Worm (Caenorhabditis elegans): ENCODE data around the gene str-114.
"Not testable (repeated sequence)": the region's sequence is repeated elsewhere in the genome, so short reads cannot be mapped to it uniquely, and the experiment has no call there.

str-114 gene

DNA sequence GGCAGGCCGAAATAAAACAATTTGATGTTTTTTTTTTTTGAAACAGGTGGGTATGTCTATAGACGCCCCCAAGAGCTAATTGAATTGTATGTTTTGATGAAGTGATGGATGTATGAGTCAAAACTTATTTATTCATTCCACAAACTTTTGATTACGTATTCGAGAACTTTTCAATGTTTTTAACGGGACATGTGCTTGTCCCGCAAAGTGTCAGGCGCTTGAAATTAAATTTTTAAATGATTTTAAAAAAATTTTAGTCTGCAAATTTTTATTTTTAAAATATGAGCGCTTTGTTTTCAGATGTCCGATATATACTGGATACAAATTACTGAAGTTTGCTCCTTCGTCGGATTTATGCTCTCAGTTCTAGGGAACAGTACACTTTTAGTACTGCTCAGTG is at the start of gene str-114:
Gene str-114, plus strand, starts transcription at position 301 of the 400 bp plus-strand sequence.
- TF ChIP-seq unc-62 (GFP tag; optimal IDR thresholded peaks at IDR 0.05): no peak

DNA sequence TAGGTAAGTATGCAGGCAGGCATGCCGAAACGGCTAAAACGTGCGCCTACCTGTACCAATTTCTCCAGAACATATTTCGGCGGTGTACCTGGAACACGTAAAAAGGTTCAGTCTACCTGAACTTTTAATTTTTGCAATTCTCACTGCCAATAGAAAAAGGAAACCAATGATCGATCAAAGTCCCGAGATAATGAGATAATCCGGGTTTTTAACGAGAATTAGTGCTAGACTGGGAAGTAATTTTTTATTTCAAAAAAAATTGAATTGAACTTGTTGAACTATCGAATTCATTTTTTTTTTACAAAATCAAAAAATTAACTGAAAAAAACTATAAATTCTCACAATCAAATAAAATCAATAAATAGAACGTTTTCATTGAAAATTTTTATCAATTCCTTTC is 49.0 kb upstream of the str-114 start, which contains the start of gene T22F3.7:
Gene T22F3.7, minus strand, starts transcription at position 101 of the 400 bp plus-strand sequence.
- no peak for TF ChIP-seq unc-62 (GFP tag; optimal IDR thresholded peaks at IDR 0.05)

DNA sequence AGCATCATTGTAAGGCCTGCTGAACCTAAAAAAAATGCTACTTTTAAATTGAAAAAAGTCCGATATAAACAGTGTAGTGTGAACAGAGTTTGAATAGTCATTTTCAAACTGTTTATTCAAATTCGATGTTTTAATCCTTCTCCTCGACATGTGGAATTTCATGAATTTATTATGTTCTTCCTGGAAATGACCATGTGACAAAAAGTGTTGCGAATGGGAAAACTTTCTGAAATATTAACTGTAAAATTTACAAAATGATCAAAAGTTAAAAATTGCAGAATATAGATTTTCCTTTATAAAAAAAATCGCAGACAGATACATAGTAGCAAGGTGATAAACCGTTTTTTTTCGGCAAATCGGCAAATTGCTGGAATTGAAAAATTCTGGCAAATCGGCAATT is 44.2 kb upstream of the str-114 start, which contains the start of gene T22F3.8:
Gene T22F3.8, minus strand, starts transcription at position 101 of the 400 bp plus-strand sequence.
- no peak for TF ChIP-seq unc-62 (GFP tag; optimal IDR thresholded peaks at IDR 0.05)

DNA sequence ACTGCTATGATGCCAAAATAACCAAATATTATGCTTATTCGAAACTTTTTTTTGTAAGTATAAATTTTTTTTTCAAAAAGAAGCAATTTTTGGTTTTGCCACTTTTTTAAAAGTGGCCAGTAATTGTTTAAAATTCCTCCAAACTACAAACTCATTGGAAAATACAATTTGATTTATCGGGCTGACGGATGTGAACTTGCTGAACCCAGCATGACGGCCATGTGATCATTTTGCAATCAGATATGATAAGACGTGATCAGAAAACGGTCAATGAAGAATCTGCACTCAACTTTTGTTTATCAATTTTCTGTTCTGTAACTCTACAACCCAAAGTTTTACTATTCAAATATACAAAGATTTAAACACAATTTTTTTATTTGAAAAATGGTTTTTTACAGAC is 43.2 kb upstream of the str-114 start:
- no peak for TF ChIP-seq unc-62 (GFP tag; optimal IDR thresholded peaks at IDR 0.05)

DNA sequence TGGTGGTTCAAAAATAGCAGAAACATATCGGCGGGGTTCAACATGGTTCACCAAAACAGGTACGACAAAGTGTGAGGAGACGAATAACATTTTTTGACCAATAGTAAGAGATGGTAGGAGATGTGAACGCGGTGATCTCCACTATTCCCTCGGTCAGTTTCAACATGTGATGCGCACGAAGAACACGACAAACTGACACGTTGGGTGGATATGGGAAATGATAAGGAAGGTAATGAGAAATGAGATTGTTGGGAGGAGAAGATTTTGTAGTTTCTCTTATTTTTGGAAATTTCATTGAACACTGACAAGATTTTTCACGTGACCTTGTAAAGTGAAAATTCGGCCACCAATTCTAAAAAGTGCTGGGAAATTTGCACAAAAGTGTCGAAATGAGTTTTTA is 38.9 kb upstream of the str-114 start:
- TF ChIP-seq unc-62 (GFP tag; optimal IDR thresholded peaks at IDR 0.05): no peak

DNA sequence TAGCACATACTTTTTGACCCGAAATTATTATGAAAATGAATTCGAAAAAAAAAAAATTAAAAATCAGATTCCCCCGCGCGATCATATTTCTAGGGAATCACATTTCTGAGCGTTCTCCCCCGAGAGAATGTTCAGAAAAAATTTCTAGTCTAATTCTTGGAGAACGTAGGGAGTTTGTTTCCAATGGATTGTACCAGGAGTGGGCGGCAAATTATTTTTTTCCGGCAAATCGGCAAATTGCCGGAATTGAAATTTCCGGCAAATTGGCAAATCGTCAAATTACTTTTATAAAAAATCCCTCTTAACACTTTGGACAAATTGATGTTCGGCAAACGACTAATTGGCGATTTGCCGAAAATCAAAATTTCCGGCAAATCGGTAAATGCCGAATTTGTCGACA is 37.9 kb upstream of the str-114 start, which contains the start of gene T22F3.10:
Gene T22F3.10, minus strand, starts transcription at position 101 of the 400 bp plus-strand sequence.
- TF ChIP-seq unc-62 (GFP tag; optimal IDR thresholded peaks at IDR 0.05): no peak

DNA sequence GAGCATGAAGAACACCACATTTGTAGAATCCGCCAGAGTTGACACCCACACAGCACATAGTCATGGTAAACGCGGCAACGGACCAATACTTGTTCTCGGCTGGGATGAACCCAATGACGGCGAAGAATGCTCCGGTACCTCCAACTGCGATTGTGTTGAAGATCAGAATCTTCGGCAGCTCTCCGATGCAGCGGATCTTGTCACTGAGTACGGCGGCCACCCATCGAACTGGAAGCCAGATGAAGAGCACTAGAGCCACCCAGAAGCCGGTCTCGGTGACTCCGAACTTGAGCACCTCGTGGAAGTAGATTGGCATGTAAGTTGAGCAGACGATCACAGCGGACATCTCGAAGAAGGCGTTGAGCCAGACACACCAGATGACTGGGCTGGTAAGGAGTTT is 36.5 kb upstream of the str-114 start:
- no peak for TF ChIP-seq unc-62 (GFP tag; optimal IDR thresholded peaks at IDR 0.05)

DNA sequence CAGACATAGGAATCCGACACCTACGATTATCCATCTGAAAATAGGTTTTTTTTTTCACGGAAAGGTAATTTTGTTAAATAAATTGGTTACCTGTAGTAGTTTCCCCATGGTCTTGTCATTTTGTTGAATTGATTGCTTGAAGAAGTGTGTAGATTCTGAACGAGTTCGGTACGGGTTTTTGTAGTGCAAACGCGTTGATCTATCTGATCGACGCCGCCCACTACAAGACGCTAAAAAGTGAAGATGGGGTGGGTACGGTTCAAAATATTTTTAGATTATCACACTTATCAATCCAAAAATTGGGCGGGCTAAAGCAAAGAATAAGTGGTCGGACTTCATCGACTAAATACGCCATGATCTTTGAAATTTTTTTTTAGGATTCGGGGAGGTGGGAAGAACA is 35.2 kb upstream of the str-114 start, which contains the start of gene T22F3.11:
Gene T22F3.11, minus strand, starts transcription at position 157 of the 400 bp plus-strand sequence.
- no peak for TF ChIP-seq unc-62 (GFP tag; optimal IDR thresholded peaks at IDR 0.05)

DNA sequence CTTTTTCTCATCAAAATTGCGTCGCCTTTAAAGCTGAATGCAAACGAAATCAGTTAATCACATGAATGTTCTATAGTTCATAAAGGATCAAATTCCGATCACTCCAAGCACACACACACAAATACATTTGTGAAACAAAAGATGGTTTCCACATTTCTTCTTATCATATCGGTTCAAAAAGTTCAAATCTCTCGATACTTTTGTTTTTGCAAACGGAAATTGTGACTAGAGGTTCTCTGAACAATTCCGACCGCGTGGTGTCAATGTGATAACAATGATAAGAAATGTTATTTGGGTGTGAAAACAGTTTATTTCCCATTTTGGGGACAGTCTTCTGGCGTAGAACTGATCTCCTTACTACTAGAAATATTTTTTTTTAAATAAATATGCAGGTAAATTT is 32.7 kb upstream of the str-114 start:
- TF ChIP-seq unc-62 (GFP tag; optimal IDR thresholded peaks at IDR 0.05): no peak

DNA sequence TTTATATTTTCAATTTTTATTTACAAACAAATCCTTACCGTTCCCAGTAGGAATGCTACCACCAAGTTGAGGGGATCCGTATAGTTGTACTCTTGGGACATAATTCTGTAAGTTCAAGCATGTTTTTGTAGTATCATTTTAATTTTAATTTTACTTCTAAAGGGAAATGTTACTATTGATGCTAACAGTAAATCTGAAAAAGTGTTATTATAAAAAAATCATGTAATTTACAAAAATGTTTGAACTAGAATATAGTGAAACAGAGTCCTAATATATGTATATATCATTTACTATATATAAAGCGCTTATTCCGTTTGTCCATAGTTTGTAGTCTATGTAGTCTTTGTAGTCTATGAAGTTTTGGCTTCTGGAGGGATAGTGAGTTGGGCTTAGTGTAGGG is 29.0 kb upstream of the str-114 start, which contains the start of gene srx-93:
Gene srx-93, minus strand, starts transcription at position 101 of the 400 bp plus-strand sequence.
- not testable (repeated sequence) for TF ChIP-seq unc-62 (GFP tag; optimal IDR thresholded peaks at IDR 0.05)

DNA sequence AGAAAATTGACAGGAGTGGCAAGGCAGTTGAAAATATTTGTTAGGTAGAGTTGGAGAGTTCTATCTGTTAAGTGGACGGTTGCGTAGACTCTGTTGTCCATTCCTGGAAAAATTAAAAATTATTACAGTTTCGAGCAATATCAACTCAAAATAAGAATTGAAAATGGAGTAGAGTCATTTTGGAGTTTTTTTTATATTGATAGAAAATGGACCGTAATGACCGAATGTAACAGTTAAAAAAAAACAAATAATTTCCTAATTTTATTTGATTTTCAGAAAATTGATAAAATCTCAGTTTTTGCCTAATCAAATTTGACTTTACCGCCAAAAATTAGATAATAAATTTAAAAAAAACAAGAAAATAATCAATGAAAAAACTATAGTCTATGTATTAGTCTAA is 22.6 kb upstream of the str-114 start, which contains the start of gene F59B1.4:
Gene F59B1.4, minus strand, starts transcription at position 101 of the 400 bp plus-strand sequence.
- TF ChIP-seq unc-62 (GFP tag; optimal IDR thresholded peaks at IDR 0.05): no peak

DNA sequence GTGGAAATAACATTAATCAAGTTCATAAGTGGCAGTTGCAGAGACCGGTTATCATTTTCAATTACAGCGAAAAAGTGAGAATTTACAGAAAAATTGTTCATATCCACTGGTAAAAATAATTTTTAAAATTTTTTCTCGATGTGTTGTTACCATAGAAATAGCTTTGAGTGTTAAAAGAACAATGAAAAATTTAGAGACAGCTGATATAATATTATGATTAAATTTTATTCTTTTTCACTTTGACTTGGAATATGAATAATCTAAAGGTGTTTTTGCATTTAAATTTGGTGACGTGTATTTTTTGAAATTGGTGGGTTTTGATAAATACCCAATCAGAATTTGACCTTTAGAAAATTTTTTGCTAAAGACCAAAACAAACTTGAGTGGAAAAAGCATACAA is 18.0 kb upstream of the str-114 start, which contains the start of gene F59B1.6:
Gene F59B1.6, minus strand, starts transcription at position 101 of the 400 bp plus-strand sequence.
- no peak for TF ChIP-seq unc-62 (GFP tag; optimal IDR thresholded peaks at IDR 0.05)

DNA sequence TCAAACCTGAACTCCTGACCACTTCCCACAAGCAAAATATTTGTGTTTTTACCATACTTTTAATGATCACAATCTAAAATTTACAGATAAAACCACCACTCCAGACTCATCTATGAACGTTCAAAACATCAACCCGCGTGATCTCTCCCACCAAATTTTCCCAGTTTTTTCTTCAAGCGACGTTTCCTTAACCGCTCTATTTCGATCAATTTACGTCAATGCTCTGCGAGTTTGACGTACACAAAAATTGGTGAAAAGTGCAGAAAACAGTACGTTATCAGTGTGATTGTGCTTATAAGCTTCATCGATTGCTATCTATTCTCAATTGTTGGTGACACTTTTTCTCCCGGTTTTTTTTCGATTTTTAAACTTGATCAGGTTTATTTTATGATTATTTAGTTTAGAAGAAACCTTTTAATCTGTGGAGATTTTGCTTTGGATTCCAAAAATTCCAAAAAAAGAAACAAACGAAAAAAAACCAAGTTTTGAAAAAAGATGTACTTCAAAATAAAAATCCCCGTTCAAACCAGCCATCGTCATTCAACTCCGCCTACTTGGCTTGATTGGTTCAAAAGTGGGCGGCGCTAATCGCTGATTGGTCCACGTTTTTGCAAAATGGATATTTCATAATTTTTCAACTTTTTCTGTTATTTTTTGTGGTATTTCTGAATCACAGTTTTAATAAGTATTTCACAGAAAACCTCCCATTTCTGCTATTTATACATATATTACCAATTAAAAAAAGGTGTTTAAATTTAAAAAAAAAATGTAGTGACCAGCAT is 17.1 kb upstream of the str-114 start:
- no peak for TF ChIP-seq unc-62 (GFP tag; optimal IDR thresholded peaks at IDR 0.05)

DNA sequence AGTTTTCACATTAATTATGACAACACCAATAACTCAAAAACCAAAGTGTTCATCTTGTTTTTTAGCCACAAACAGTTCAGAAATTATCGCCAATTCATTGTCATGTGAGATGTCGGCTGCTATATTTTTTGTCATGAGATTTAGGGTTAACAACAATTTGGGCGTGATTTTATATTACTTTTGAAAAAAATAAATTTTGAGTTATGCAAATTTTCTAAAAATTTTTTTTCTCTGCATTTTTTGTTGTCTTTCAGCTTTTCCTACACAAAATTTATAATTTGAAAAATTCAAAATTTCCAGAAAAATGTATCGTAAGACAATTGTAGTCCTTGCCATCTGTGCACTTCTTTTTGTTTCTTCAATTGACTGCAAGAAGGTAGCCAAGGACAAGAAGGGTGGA is 16.5 kb upstream of the str-114 start, which contains the start of gene F59B1.2:
Gene F59B1.2, plus strand, starts transcription at position 301 of the 400 bp plus-strand sequence.
- TF ChIP-seq unc-62 (GFP tag; optimal IDR thresholded peaks at IDR 0.05): no peak

DNA sequence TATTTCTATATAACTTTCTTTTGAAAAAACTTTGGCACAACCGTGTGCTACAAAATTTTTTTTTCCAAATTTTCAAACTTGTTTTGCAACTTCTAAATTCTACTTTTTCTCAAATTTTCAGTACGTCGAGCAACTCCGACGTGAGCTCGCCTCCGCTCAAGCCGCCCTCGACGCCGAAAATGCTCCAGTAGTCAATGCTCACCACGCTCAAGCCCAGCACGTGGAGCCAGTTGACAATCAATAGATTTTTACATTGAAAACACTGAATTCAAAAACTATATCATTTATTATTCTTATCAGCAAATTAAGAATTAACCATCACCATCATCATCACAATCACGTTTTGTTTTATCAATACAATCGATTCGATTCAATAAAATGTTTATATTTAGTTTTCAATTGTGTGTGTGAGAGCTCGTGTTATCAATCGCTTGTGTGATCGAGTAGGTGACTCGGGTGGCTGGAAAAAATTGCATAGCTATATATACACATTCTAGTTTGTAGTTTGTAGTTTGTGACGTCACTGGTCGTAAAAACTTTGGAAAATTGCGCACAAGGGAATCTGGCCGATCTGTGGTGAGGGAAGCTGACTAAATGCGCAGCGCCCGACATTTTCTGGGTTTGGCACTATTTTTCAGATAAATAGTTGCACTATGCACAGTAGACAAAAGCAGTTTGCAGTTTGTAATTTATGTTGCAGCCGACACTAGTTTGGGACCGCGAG is 15.1 kb upstream of the str-114 start:
- TF ChIP-seq unc-62 (GFP tag; optimal IDR thresholded peaks at IDR 0.05): no peak

DNA sequence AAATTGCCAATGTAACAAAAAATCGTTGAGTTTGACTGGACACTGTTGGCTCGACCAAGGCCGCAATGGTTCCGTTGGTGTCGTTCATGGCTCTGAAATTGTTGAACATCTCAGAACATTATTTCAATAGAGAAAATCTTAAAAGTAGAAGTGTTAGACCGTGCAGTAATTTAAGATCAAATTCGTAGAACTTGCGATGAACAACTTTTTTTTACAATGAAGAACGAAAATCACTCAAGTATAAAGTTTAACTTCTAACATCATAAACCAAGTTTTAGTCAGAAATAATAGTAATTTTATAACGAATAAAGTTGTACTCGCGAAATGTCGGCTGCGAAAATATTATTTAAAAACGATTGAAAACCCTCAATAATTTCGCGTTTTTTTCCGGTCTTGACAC is 12.5 kb upstream of the str-114 start, which contains the start of gene srx-41:
Gene srx-41, minus strand, starts transcription at position 101 of the 400 bp plus-strand sequence.
- no peak for TF ChIP-seq unc-62 (GFP tag; optimal IDR thresholded peaks at IDR 0.05)
